Fruit fly (Drosophila melanogaster) whole organism, embryonic: ENCODE results near the gene Hip14.

Experiments used
- Atf6 ChIP-seq: fragments of 200-800 bp; sonication (Bioruptor generic); IDR thresholded peaks from 2 replicates; pipeline ENCODE4 v1.3.6; 2022; ENCODE audit warnings: missing biosample characterization, missing genetic modification characterization
- Awh ChIP-seq: fragments of 200-800 bp; sonication (Bioruptor generic); IDR thresholded peaks from 2 replicates; pipeline ENCODE4, ENCODE4 v1.3.6; 2022; ENCODE audit warnings: missing biosample characterization, missing genetic modification characterization
- BEAF-32 ChIP-seq: fragments of 200-800 bp; sonication (Bioruptor generic); optimal IDR thresholded peaks from 3 replicates; lab custom pipeline; 2017; ENCODE audit warnings: missing biosample characterization, missing genetic modification characterization, mild to moderate bottlenecking, moderate library complexity, missing genetic modification reagents
- CG10543 ChIP-seq: fragments of 200-800 bp; sonication (Bioruptor generic); optimal IDR thresholded peaks from 3 replicates; lab custom pipeline; 2017; ENCODE audit warnings: missing biosample characterization, mild to moderate bottlenecking, missing genetic modification characterization, moderate library complexity
- CG10565 ChIP-seq: fragments of 200-800 bp; sonication (Bioruptor generic); optimal IDR thresholded peaks from 3 replicates; lab custom pipeline; 2016; ENCODE audit warnings: missing biosample characterization, mild to moderate bottlenecking, missing genetic modification characterization
- CG10979 ChIP-seq: fragments of 200-800 bp; sonication (Bioruptor generic); optimal IDR thresholded peaks from 2 replicates; lab custom pipeline; 2018; ENCODE audit warnings: missing biosample characterization, mild to moderate bottlenecking, missing genetic modification characterization, moderate library complexity
- CG11695 ChIP-seq: fragments of 200-800 bp; sonication (Bioruptor generic); IDR thresholded peaks from 3 replicates; pipeline ENCODE4 v1.3.6; 2022; ENCODE audit warnings: missing biosample characterization, missing genetic modification characterization
- CG11723 ChIP-seq: fragments of 200-800 bp; sonication (Bioruptor generic); optimal IDR thresholded peaks from 2 replicates; lab custom pipeline; 2017; ENCODE audit warnings: missing biosample characterization, mild to moderate bottlenecking, missing genetic modification characterization
- CG12236 ChIP-seq: fragments of 200-800 bp; sonication (Bioruptor generic); optimal IDR thresholded peaks from 2 replicates; lab custom pipeline; 2016; ENCODE audit warnings: missing biosample characterization, missing genetic modification characterization
- CG14014 ChIP-seq: fragments of 200-800 bp; sonication (Bioruptor generic); IDR thresholded peaks from 2 replicates; pipeline ENCODE4 v1.3.6; 2022; ENCODE audit warnings: missing biosample characterization, missing genetic modification characterization
- CG1529 ChIP-seq: fragments of 200-800 bp; sonication (Bioruptor generic); optimal IDR thresholded peaks from 3 replicates; lab custom pipeline; 2018; ENCODE audit warnings: missing biosample characterization, missing genetic modification characterization
- CG16815 ChIP-seq: fragments of 200-800 bp; sonication (Bioruptor generic); optimal IDR thresholded peaks from 3 replicates; lab custom pipeline; 2017; ENCODE audit warnings: missing biosample characterization, mild to moderate bottlenecking, missing genetic modification characterization
- CG18764 ChIP-seq: fragments of 200-800 bp; sonication (Bioruptor generic); optimal IDR thresholded peaks from 3 replicates; lab custom pipeline; 2016; ENCODE audit warnings: missing biosample characterization, missing genetic modification characterization
- CG33213 ChIP-seq: fragments of 200-800 bp; sonication (Bioruptor generic); optimal IDR thresholded peaks from 3 replicates; lab custom pipeline; 2016; ENCODE audit warnings: missing biosample characterization, missing genetic modification characterization
- CG4360 ChIP-seq: fragments of 200-800 bp; sonication (Bioruptor generic); IDR thresholded peaks from 2 replicates; pipeline ENCODE4 v1.3.6; 2022; ENCODE audit warnings: missing biosample characterization, missing genetic modification characterization
- CG8765 ChIP-seq: fragments of 200-800 bp; sonication (Bioruptor generic); IDR thresholded peaks from 2 replicates; pipeline ENCODE4 v1.3.6; 2022; ENCODE audit warnings: missing biosample characterization, missing genetic modification characterization
- Fer1 ChIP-seq: fragments of 200-800 bp; sonication (Bioruptor generic); optimal IDR thresholded peaks from 2 replicates; lab custom pipeline; 2017; ENCODE audit warnings: missing biosample characterization, mild to moderate bottlenecking, missing genetic modification characterization
- HLH3B ChIP-seq: fragments of 200-800 bp; sonication (Bioruptor generic); IDR thresholded peaks from 2 replicates; pipeline ENCODE4 v1.3.6; 2022; ENCODE audit warnings: missing biosample characterization, missing genetic modification characterization
- HLHmδ ChIP-seq: fragments of 200-800 bp; sonication (Bioruptor generic); optimal IDR thresholded peaks from 2 replicates; lab custom pipeline; 2018; ENCODE audit warnings: missing biosample characterization, mild to moderate bottlenecking, missing genetic modification characterization, moderate library complexity
- Hsf ChIP-seq: fragments of 200-800 bp; sonication (Bioruptor generic); optimal IDR thresholded peaks from 3 replicates; lab custom pipeline; 2016; ENCODE audit warnings: missing biosample characterization, missing genetic modification characterization
- MESR4 ChIP-seq: fragments of 200-800 bp; sonication (Bioruptor generic); optimal IDR thresholded peaks from 2 replicates; lab custom pipeline; 2018; ENCODE audit warnings: missing biosample characterization, mild to moderate bottlenecking, missing genetic modification characterization, moderate library complexity
- Nf-YA ChIP-seq: fragments of 200-800 bp; sonication (Bioruptor generic); IDR thresholded peaks from 2 replicates; pipeline ENCODE4 v1.3.6; 2022; ENCODE audit warnings: missing biosample characterization, missing genetic modification characterization
- Optix ChIP-seq: fragments of 200-800 bp; sonication (Bioruptor generic); IDR thresholded peaks from 3 replicates; pipeline ENCODE4 v1.3.6; 2022; ENCODE audit warnings: missing biosample characterization, missing genetic modification characterization
- Side ChIP-seq: fragments of 200-800 bp; sonication (Bioruptor generic); optimal IDR thresholded peaks from 2 replicates; lab custom pipeline; 2016; ENCODE audit warnings: missing biosample characterization, missing genetic modification characterization
- Sox100B ChIP-seq: fragments of 200-800 bp; sonication (Bioruptor generic); optimal IDR thresholded peaks from 3 replicates; lab custom pipeline; 2018; ENCODE audit warnings: missing biosample characterization, mild to moderate bottlenecking, missing genetic modification characterization
- Stat92E ChIP-seq, 3 experiments: fragments of >200 bp in 2 of 3; fragments of 200-800 bp in 1 of 3; sonication (Bioruptor generic) in 1 of 3; optimal IDR thresholded peaks; 2 replicates each; lab custom pipeline; 2017 to 2019; ENCODE audit warnings: missing biosample characterization in 3 of 3, missing genetic modification characterization in 3 of 3, mild to moderate bottlenecking in 1 of 3, moderate library complexity in 1 of 3
- ac ChIP-seq: fragments of 200-800 bp; sonication (Bioruptor generic); optimal IDR thresholded peaks from 3 replicates; lab custom pipeline; 2017; ENCODE audit warnings: missing biosample characterization, mild to moderate bottlenecking, missing genetic modification characterization
- cas ChIP-seq: fragments of 200-800 bp; sonication (Bioruptor generic); IDR thresholded peaks from 2 replicates; pipeline ENCODE4 v1.3.6; 2022; ENCODE audit warnings: missing biosample characterization, missing genetic modification characterization
- chm ChIP-seq: fragments of 200-800 bp; sonication (Bioruptor generic); IDR thresholded peaks from 2 replicates; pipeline ENCODE4 v1.3.6; 2022; ENCODE audit warnings: missing biosample characterization, missing genetic modification characterization
- corto ChIP-seq: fragments of 200-800 bp; sonication (Bioruptor generic); optimal IDR thresholded peaks from 2 replicates; lab custom pipeline; 2016; ENCODE audit warnings: missing biosample characterization, mild to moderate bottlenecking, missing genetic modification characterization, moderate library complexity
- cwo ChIP-seq: fragments of 200-800 bp; sonication (Bioruptor generic); optimal IDR thresholded peaks from 3 replicates; lab custom pipeline; 2017; ENCODE audit warnings: missing biosample characterization, missing genetic modification characterization, mild to moderate bottlenecking, moderate library complexity, missing genetic modification reagents
- da ChIP-seq: fragments of 200-800 bp; sonication (Bioruptor generic); optimal IDR thresholded peaks from 2 replicates; lab custom pipeline; 2016; ENCODE audit warnings: missing biosample characterization, missing genetic modification characterization
- dan ChIP-seq: fragments of 200-800 bp; sonication (Bioruptor generic); IDR thresholded peaks from 2 replicates; pipeline ENCODE4 v1.3.6; 2022; ENCODE audit warnings: missing biosample characterization, missing genetic modification characterization
- ftz-f1 ChIP-seq: fragments of 200-800 bp; sonication (Bioruptor generic); optimal IDR thresholded peaks from 2 replicates; lab custom pipeline; 2016; ENCODE audit warnings: missing biosample characterization, missing genetic modification characterization
- ind ChIP-seq: fragments of 200-800 bp; sonication (Bioruptor generic); optimal IDR thresholded peaks from 3 replicates; lab custom pipeline; 2016; ENCODE audit warnings: missing biosample characterization, missing genetic modification characterization
- kah ChIP-seq: fragments of 200-800 bp; sonication (Bioruptor generic); optimal IDR thresholded peaks from 2 replicates; lab custom pipeline; 2018; ENCODE audit warnings: missing biosample characterization, mild to moderate bottlenecking, missing genetic modification characterization
- lbe ChIP-seq: fragments of 200-800 bp; sonication (Bioruptor generic); optimal IDR thresholded peaks from 2 replicates; lab custom pipeline; 2016; ENCODE audit warnings: missing biosample characterization, mild to moderate bottlenecking, missing genetic modification characterization
- lola ChIP-seq, 3 experiments: fragments of >200 bp in 2 of 3; fragments of 200-800 bp in 1 of 3; sonication (Bioruptor generic) in 1 of 3; optimal IDR thresholded peaks; 2 replicates each; lab custom pipeline; 2017 to 2019; ENCODE audit warnings: missing biosample characterization in 3 of 3, missing genetic modification characterization in 3 of 3, mild to moderate bottlenecking in 1 of 3, moderate library complexity in 1 of 3
- mirr ChIP-seq: fragments of 200-800 bp; sonication (Bioruptor generic); optimal IDR thresholded peaks from 3 replicates; lab custom pipeline; 2018; ENCODE audit warnings: missing biosample characterization, mild to moderate bottlenecking, missing genetic modification characterization
- nau ChIP-seq: fragments of 200-800 bp; sonication (Bioruptor generic); optimal IDR thresholded peaks from 3 replicates; lab custom pipeline; 2017; ENCODE audit warnings: missing biosample characterization, mild to moderate bottlenecking, missing genetic modification characterization, missing genetic modification reagents
- pita ChIP-seq: fragments of 200-800 bp; sonication (Bioruptor generic); optimal IDR thresholded peaks from 2 replicates; lab custom pipeline; 2017; ENCODE audit warnings: missing biosample characterization, mild to moderate bottlenecking, missing genetic modification characterization
- repo ChIP-seq: fragments of 200-800 bp; sonication (Bioruptor generic); optimal IDR thresholded peaks from 2 replicates; lab custom pipeline; 2016; ENCODE audit warnings: missing biosample characterization, missing genetic modification characterization
- sd ChIP-seq: fragments of 200-800 bp; sonication (Bioruptor generic); optimal IDR thresholded peaks from 3 replicates; lab custom pipeline; 2018; ENCODE audit warnings: missing biosample characterization, mild to moderate bottlenecking, missing genetic modification characterization, moderate library complexity
- sima ChIP-seq: fragments of 200-800 bp; sonication (Bioruptor generic); optimal IDR thresholded peaks from 2 replicates; lab custom pipeline; 2016; ENCODE audit warnings: missing biosample characterization, missing genetic modification characterization
- slou ChIP-seq: fragments of 200-800 bp; sonication (Bioruptor generic); optimal IDR thresholded peaks from 3 replicates; lab custom pipeline; 2016; ENCODE audit warnings: missing biosample characterization, missing genetic modification characterization
- sna ChIP-seq: fragments of 200-800 bp; sonication (Bioruptor generic); IDR thresholded peaks from 2 replicates; pipeline ENCODE4 v1.3.6; 2022; ENCODE audit warnings: missing biosample characterization, missing genetic modification characterization; ENCODE audit not compliant: partially characterized antibody
- sug ChIP-seq: fragments of 200-800 bp; optimal IDR thresholded peaks from 2 replicates; lab custom pipeline; 2019; ENCODE audit warnings: missing biosample characterization, mild to moderate bottlenecking, missing genetic modification characterization, moderate library complexity
- tap ChIP-seq: fragments of 200-800 bp; optimal IDR thresholded peaks from 3 replicates; lab custom pipeline; 2019; ENCODE audit warnings: missing biosample characterization, mild to moderate bottlenecking, missing genetic modification characterization, moderate library complexity
- trem ChIP-seq: fragments of 200-800 bp; optimal IDR thresholded peaks from 3 replicates; lab custom pipeline; 2019; ENCODE audit warnings: missing biosample characterization, mild to moderate bottlenecking, missing genetic modification characterization, moderate library complexity

Hip14 gene

DNA sequence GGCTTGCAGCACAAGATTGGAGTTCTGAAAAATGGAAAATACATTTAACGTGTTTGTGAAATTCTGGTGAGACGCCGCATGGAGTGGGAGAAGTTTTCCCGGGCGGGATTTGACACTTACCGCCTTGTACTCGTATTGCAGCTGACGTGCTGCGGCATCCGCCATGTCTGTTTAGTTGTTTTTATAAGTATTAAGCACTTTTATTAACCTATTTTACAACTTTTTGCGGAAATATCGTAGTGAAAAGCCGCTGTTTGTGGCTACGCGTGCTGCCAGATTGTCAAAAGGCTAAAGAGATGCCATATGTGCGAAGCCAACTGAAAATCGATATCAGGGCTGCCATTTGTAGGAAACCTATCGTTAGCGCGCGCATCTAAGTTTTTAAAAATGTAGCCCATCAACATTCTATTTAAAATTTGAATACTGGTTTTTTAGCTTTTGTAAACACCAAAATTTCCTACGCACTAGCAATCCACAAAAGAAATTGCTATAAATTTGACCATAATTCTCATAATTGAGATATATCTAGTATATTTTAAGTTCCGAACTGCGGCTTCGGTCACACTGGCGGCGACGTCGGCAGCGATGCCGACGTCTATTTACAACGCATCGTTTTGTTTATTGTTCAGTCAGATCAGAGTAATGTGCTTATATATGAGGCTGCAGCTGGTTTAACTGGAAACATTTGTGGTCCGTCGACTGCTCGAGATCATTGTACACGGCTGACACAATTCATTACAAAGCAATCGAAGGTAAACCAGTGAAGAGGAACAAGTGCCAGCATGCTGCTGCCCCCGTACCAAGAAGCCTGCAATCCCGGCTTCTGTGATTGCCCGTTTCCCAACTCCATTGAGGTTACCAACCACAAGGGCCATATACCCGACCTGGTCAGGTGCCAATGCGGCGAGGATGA, 20.2 kb upstream of the Hip14 start, which contains the start of the genes Brr2 and CG10516 (continued):
- TF ChIP-seq nau (no peak), CG4360 (no peak), Awh (0 out of 2 replicates have a peak, but pooled peaks have one; percentile 21), dan (GFP tag; lab: Robert Waterston, UW) (no peak), lola (GFP tag; optimal IDR thresholded peaks at IDR 0.05; lab: Kevin White, UChicago) (peak in 1 of 3 experiments; percentile 31), CG11723 (GFP tag; lab: Kevin White, UChicago) (no peak), ftz-f1 (no peak), Atf6 (GFP tag; lab: Robert Waterston, UW) (no peak), CG11695 (GFP tag; lab: Robert Waterston, UW) (no peak), Hsf (GFP tag; lab: Kevin White, UChicago) (no peak), CG16815 (GFP tag; lab: Kevin White, UChicago) (no peak), slou (no peak), CG10565 (no peak), HLHmδ (GFP tag; lab: Kevin White, UChicago) (no peak), ind (GFP tag; lab: Kevin White, UChicago) (no peak), BEAF-32 (GFP tag; lab: Kevin White, UChicago) (peak; percentile 68), chm (no peak), HLH3B (GFP tag; lab: Robert Waterston, UW) (no peak), Fer1 (GFP tag; lab: Kevin White, UChicago) (no peak), Optix (no peak), CG8765 (GFP tag; lab: Robert Waterston, UW) (no peak), CG33213 (GFP tag; lab: Kevin White, UChicago) (peak; percentile 43), cas (GFP tag; lab: Robert Waterston, UW) (no peak), MESR4 (peak; percentile 38), Side (no peak), CG14014 (GFP tag; lab: Robert Waterston, UW) (no peak), Nf-YA (GFP tag; lab: Robert Waterston, UW) (no peak), corto (GFP tag; lab: Kevin White, UChicago) (no peak), CG10979 (tag; lab: Kevin White, UChicago) (no peak), tap (tag; lab: Kevin White, UChicago) (no peak), kah (GFP tag; lab: Kevin White, UChicago) (no peak), repo (no peak), lbe (GFP tag; lab: Kevin White, UChicago) (no peak), da (GFP tag; lab: Kevin White, UChicago) (no peak), sug (tag; lab: Kevin White, UChicago) (peak; percentile 43), sna (0 out of 2 replicates have a peak, but pooled peaks have one; percentile 32), CG1529 (GFP tag; lab: Kevin White, UChicago) (no peak), CG10543 (GFP tag; lab: Kevin White, UChicago) (peak; percentile 36), cwo (GFP tag; lab: Kevin White, UChicago) (no peak), pita (GFP tag; lab: Kevin White, UChicago) (no peak), sd (tag; lab: Kevin White, UChicago) (no peak), CG18764 (GFP tag; lab: Kevin White, UChicago) (no peak), CG12236 (no peak), ac (no peak), sima (no peak), trem (peak; percentile 84), Sox100B (no peak), Stat92E (GFP tag; optimal IDR thresholded peaks at IDR 0.05; lab: Kevin White, UChicago) (peak in 1 of 3 experiments; percentile 63), mirr (no peak)
